Fruit fly (Drosophila melanogaster) whole organism, embryonic: Measurements from ENCODE around the gene Peritrophin-15a.

ENCODE experiments used
- Atf3 ChIP-seq: fragments of 200-800 bp; sonication (Bioruptor generic); optimal IDR thresholded peaks from 3 replicates; lab custom pipeline; 2016; ENCODE audit warnings: missing biosample characterization, missing genetic modification characterization
- B-H2 ChIP-seq: fragments of 200-800 bp; sonication (Bioruptor generic); optimal IDR thresholded peaks from 2 replicates; lab custom pipeline; 2018; ENCODE audit warnings: missing biosample characterization, mild to moderate bottlenecking, missing genetic modification characterization
- CG1024 ChIP-seq: fragments of 200-800 bp; sonication (Bioruptor generic); IDR thresholded peaks from 2 replicates; pipeline ENCODE4 v1.3.6; 2022; ENCODE audit warnings: missing biosample characterization, missing genetic modification characterization
- CG10274 ChIP-seq: fragments of 200-800 bp; sonication (Bioruptor generic); optimal IDR thresholded peaks from 3 replicates; lab custom pipeline; 2017; ENCODE audit warnings: missing biosample characterization, mild to moderate bottlenecking, missing genetic modification characterization
- CG11247 ChIP-seq: fragments of 200-800 bp; sonication (Bioruptor generic); IDR thresholded peaks from 2 replicates; pipeline ENCODE4 v1.3.6; 2022; ENCODE audit warnings: missing biosample characterization, missing genetic modification characterization
- CG11504 ChIP-seq: fragments of 200-800 bp; sonication (Bioruptor generic); optimal IDR thresholded peaks from 3 replicates; lab custom pipeline; 2019; ENCODE audit warnings: missing biosample characterization, mild to moderate bottlenecking, missing genetic modification characterization, moderate library complexity
- CG12769 ChIP-seq: fragments of 200-800 bp; sonication (Bioruptor generic); optimal IDR thresholded peaks from 2 replicates; lab custom pipeline; 2019; ENCODE audit warnings: missing biosample characterization, mild to moderate bottlenecking, missing genetic modification characterization, moderate library complexity
- CG33213 ChIP-seq: fragments of 200-800 bp; sonication (Bioruptor generic); optimal IDR thresholded peaks from 3 replicates; lab custom pipeline; 2016; ENCODE audit warnings: missing biosample characterization, missing genetic modification characterization
- CG4854 ChIP-seq: fragments of 200-800 bp; sonication (Bioruptor generic); optimal IDR thresholded peaks from 2 replicates; lab custom pipeline; 2016; ENCODE audit warnings: missing biosample characterization, missing genetic modification characterization, inconsistent platforms
- CG5245 ChIP-seq: fragments of 200-800 bp; sonication (Bioruptor generic); optimal IDR thresholded peaks from 3 replicates; lab custom pipeline; 2016; ENCODE audit warnings: missing biosample characterization, missing genetic modification characterization
- CG6689 ChIP-seq: fragments of 200-800 bp; sonication (Bioruptor generic); IDR thresholded peaks from 2 replicates; pipeline ENCODE4 v1.3.6; 2022; ENCODE audit warnings: missing biosample characterization, missing genetic modification characterization
- CG6765 ChIP-seq: fragments of 200-800 bp; sonication (Bioruptor generic); optimal IDR thresholded peaks from 3 replicates; lab custom pipeline; 2017; ENCODE audit warnings: missing biosample characterization, mild to moderate bottlenecking, missing genetic modification characterization
- CG6813 ChIP-seq: fragments of 200-800 bp; sonication (Bioruptor generic); optimal IDR thresholded peaks from 2 replicates; lab custom pipeline; 2017; ENCODE audit warnings: missing biosample characterization, missing genetic modification characterization, mild to moderate bottlenecking, moderate library complexity, missing genetic modification reagents
- CG7271 ChIP-seq: fragments of 200-800 bp; sonication (Bioruptor generic); optimal IDR thresholded peaks from 2 replicates; lab custom pipeline; 2018; ENCODE audit warnings: missing biosample characterization, mild to moderate bottlenecking, missing genetic modification characterization, moderate library complexity
- CG8765 ChIP-seq: fragments of 200-800 bp; sonication (Bioruptor generic); IDR thresholded peaks from 2 replicates; pipeline ENCODE4 v1.3.6; 2022; ENCODE audit warnings: missing biosample characterization, missing genetic modification characterization
- Dbx ChIP-seq: fragments of 200-800 bp; sonication (Bioruptor generic); IDR thresholded peaks from 3 replicates; pipeline ENCODE4 v1.3.6; 2022; ENCODE audit warnings: missing biosample characterization, missing genetic modification characterization
- Elba2 ChIP-seq: fragments of 200-800 bp; sonication (Bioruptor generic); optimal IDR thresholded peaks from 3 replicates; lab custom pipeline; 2016; ENCODE audit warnings: missing biosample characterization, missing genetic modification characterization
- H2.0 ChIP-seq: fragments of 200-800 bp; sonication (Bioruptor generic); IDR thresholded peaks from 2 replicates; pipeline ENCODE4 v1.3.6; 2022; ENCODE audit warnings: missing biosample characterization, missing genetic modification characterization
- HLH4C ChIP-seq: fragments of 200-800 bp; sonication (Bioruptor generic); IDR thresholded peaks from 3 replicates; pipeline ENCODE4 v1.3.6; 2022; ENCODE audit warnings: missing biosample characterization, missing genetic modification characterization; ENCODE audit not compliant: partially characterized antibody
- HLHmδ ChIP-seq: fragments of 200-800 bp; sonication (Bioruptor generic); optimal IDR thresholded peaks from 2 replicates; lab custom pipeline; 2018; ENCODE audit warnings: missing biosample characterization, mild to moderate bottlenecking, missing genetic modification characterization, moderate library complexity
- Lhr ChIP-seq: fragments of 200-800 bp; sonication (Bioruptor generic); optimal IDR thresholded peaks from 3 replicates; lab custom pipeline; 2017; ENCODE audit warnings: mild to moderate bottlenecking, missing biosample characterization, missing genetic modification reagents, missing genetic modification characterization
- Lpt ChIP-seq: fragments of >200 bp; optimal IDR thresholded peaks from 2 replicates; lab custom pipeline; 2018; ENCODE audit warnings: missing biosample characterization, missing genetic modification characterization
- Max ChIP-seq: fragments of 200-800 bp; sonication (Bioruptor generic); optimal IDR thresholded peaks from 2 replicates; lab custom pipeline; 2016; ENCODE audit warnings: missing biosample characterization, mild to moderate bottlenecking, missing genetic modification characterization
- Med ChIP-seq: fragments of 200-800 bp; sonication (Bioruptor generic); peaks from one replicate; lab custom pipeline; 2016; ENCODE audit warnings: missing biosample characterization, missing genetic modification characterization, mild to moderate bottlenecking, inconsistent platforms, moderate library complexity
- Meics ChIP-seq: fragments of 200-800 bp; sonication (Bioruptor generic); optimal IDR thresholded peaks from 2 replicates; lab custom pipeline; 2017; ENCODE audit warnings: missing biosample characterization, mild to moderate bottlenecking, missing genetic modification characterization
- Mes4 ChIP-seq: fragments of 200-800 bp; sonication (Bioruptor generic); optimal IDR thresholded peaks from 2 replicates; lab custom pipeline; 2016; ENCODE audit warnings: missing biosample characterization, missing genetic modification characterization
- Optix ChIP-seq: fragments of 200-800 bp; sonication (Bioruptor generic); IDR thresholded peaks from 3 replicates; pipeline ENCODE4 v1.3.6; 2022; ENCODE audit warnings: missing biosample characterization, missing genetic modification characterization
- Scr ChIP-seq: fragments of 200-800 bp; sonication (Bioruptor generic); IDR thresholded peaks from 2 replicates; pipeline ENCODE4 v1.3.6; 2022; ENCODE audit warnings: missing biosample characterization, missing genetic modification characterization; ENCODE audit not compliant: partially characterized antibody
- Tbp ChIP-seq: fragments of >200 bp; optimal IDR thresholded peaks from 2 replicates; lab custom pipeline; 2018; ENCODE audit warnings: missing biosample characterization, missing genetic modification characterization
- Vsx1 ChIP-seq: fragments of 200-800 bp; sonication (Bioruptor generic); optimal IDR thresholded peaks from 2 replicates; lab custom pipeline; 2017; ENCODE audit warnings: missing biosample characterization, mild to moderate bottlenecking, missing genetic modification characterization, missing genetic modification reagents
- ara ChIP-seq: fragments of 200-800 bp; sonication (Bioruptor generic); IDR thresholded peaks from 2 replicates; pipeline ENCODE4 v1.3.6; 2022; ENCODE audit warnings: missing biosample characterization, missing genetic modification characterization
- bab2 ChIP-seq: fragments of 200-800 bp; sonication (Bioruptor generic); optimal IDR thresholded peaks from 2 replicates; lab custom pipeline; 2016; ENCODE audit warnings: missing biosample characterization, missing genetic modification characterization
- esg ChIP-seq: fragments of 200-800 bp; sonication (Bioruptor generic); conservative IDR thresholded peaks from 2 replicates; pipeline ENCODE4 v1.3.6; 2022; ENCODE audit warnings: missing biosample characterization, missing genetic modification characterization
- exex ChIP-seq: fragments of 200-800 bp; sonication (Bioruptor generic); optimal IDR thresholded peaks from 4 replicates; lab custom pipeline; 2018; ENCODE audit warnings: missing biosample characterization, mild to moderate bottlenecking, missing genetic modification characterization, moderate library complexity
- hkb ChIP-seq, 2 experiments: fragments of 200-800 bp in 1 of 2; fragments of >200 bp in 1 of 2; sonication (Bioruptor generic) in 1 of 2; IDR thresholded peaks in 1 of 2; optimal IDR thresholded peaks in 1 of 2; 2 replicates each; pipeline versions ENCODE4 v1.3.6 to Lab custom; 2017 to 2022; ENCODE audit warnings: missing biosample characterization in 1 of 2, missing genetic modification characterization in 1 of 2
- insv ChIP-seq, 2 experiments: fragments of 200-800 bp; sonication (Bioruptor generic); optimal IDR thresholded peaks; 3 replicates each; lab custom pipeline; 2016 to 2018; ENCODE audit warnings: missing biosample characterization in 2 of 2, missing genetic modification characterization in 2 of 2
- kah ChIP-seq: fragments of 200-800 bp; sonication (Bioruptor generic); optimal IDR thresholded peaks from 2 replicates; lab custom pipeline; 2018; ENCODE audit warnings: missing biosample characterization, mild to moderate bottlenecking, missing genetic modification characterization
- luna ChIP-seq: fragments of 200-800 bp; sonication (Bioruptor generic); optimal IDR thresholded peaks from 2 replicates; lab custom pipeline; 2016; ENCODE audit warnings: missing biosample characterization, missing genetic modification characterization
- nau ChIP-seq: fragments of 200-800 bp; sonication (Bioruptor generic); optimal IDR thresholded peaks from 3 replicates; lab custom pipeline; 2017; ENCODE audit warnings: missing biosample characterization, mild to moderate bottlenecking, missing genetic modification characterization, missing genetic modification reagents
- nom ChIP-seq: fragments of 200-800 bp; sonication (Bioruptor generic); optimal IDR thresholded peaks from 2 replicates; lab custom pipeline; 2017; ENCODE audit warnings: missing biosample characterization, missing genetic modification characterization, mild to moderate bottlenecking, moderate library complexity, missing genetic modification reagents
- stc ChIP-seq: fragments of 200-800 bp; sonication (Bioruptor generic); IDR thresholded peaks from 2 replicates; pipeline ENCODE4 v1.3.6; 2022; ENCODE audit warnings: missing biosample characterization, missing genetic modification characterization
- sug ChIP-seq: fragments of 200-800 bp; optimal IDR thresholded peaks from 2 replicates; lab custom pipeline; 2019; ENCODE audit warnings: missing biosample characterization, mild to moderate bottlenecking, missing genetic modification characterization, moderate library complexity
- tgo ChIP-seq: fragments of 200-800 bp; sonication (Bioruptor generic); IDR thresholded peaks from 3 replicates; pipeline ENCODE4 v1.3.6; 2022; ENCODE audit warnings: missing biosample characterization, missing genetic modification characterization

The Peritrophin-15a gene

DNA sequence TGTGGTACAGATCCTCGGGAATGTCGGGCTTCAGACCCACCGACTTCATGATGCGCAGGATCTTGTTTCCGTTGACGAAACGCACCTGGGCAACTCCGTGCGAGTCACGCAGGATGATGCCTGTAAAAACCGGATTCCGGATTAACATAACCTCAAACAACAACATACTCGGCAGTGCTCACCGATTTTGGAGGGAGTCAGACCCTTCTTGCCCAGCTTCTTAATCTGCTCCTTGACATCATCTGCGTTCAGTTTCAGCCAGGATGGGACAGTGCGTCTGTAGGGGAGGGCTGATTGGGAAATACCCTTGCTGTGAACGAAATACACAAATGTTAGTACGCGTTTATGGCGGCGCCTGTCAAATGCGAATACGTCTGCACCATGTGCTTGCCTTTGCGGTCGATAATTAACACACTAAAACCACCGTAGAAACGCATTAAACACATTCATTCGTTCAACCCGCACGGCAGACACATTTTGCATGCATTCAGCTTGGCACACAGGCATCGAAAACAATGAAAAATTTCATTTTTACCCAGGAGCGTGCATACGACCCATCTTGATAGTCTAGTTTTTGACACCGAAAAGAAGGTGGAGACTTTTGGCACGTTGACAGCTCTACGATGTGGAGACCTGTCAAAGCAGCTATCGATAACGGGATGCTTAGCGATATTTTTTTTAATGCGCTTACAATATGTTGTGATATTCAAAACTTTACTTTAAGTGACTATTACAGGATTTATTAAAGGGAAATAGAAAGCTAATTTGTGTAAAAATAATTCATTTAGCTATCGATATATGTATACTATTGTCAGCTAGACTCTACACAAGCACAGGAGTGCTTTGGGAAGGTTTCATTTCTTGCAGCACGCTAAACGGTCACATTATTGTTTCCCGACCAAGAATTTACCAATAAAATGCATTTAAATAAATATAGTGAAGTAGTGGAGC lies 31.6 kb downstream of the Peritrophin-15a start, which contains the start of the genes RpS13 and CSN8 (continued):
- TF ChIP-seq nau (GFP tag; lab: Kevin White, UChicago) = peak; percentile 16
- TF ChIP-seq Meics (GFP tag; lab: Kevin White, UChicago) = peak; percentile 31
- no peak for TF ChIP-seq CG1024 (GFP tag; lab: Robert Waterston, UW)
- no peak for TF ChIP-seq CG12769 (tag; lab: Kevin White, UChicago)

DNA sequence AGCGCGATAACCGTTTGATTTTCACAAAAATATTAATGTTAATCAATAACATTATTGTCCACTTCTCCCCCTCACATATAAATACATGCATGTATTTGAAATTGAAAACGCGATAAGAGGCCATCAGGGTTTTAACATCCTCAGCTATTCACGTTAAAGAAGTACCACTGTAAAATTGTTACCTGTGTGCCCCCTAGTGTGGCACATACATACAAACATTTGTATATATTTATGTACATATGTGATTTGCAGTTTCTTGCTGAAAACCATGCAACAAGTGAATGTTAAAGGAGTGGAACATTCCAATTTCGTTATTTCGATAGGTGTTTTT lies 33.0 kb downstream of the Peritrophin-15a start:
- 0 out of 2 replicates have a peak, but pooled peaks have one; percentile 9 for TF ChIP-seq CG8765
- TF ChIP-seq insv (GFP tag; optimal IDR thresholded peaks at IDR 0.05; lab: Kevin White, UChicago) = peak in 1 of 2 experiments; percentile 67
- peak; percentile 63 for TF ChIP-seq Elba2 (GFP tag; lab: Kevin White, UChicago)
- TF ChIP-seq Med = peak; percentile 37
- TF ChIP-seq sug (tag; lab: Kevin White, UChicago) = peak; percentile 77
- no peak for TF ChIP-seq CG6689 (GFP tag; lab: Robert Waterston, UW)
- peak; percentile 5 for TF ChIP-seq exex
- no peak for TF ChIP-seq stc (GFP tag; lab: Robert Waterston, UW)

dm6 chr2L:8362273-8362954 lies 33.5 kb downstream of the Peritrophin-15a start, which contains the start of gene CG7627:
TSS of gene CG7627 (minus strand) at chr2L:8362469.
- TF ChIP-seq ara (GFP tag; lab: Robert Waterston, UW) (peak; percentile 71), nom (GFP tag; lab: Kevin White, UChicago) (peak; percentile 48), CG6765 (GFP tag; lab: Kevin White, UChicago) (peak; percentile 67), bab2 (GFP tag; lab: Kevin White, UChicago) (peak; percentile 74), Max (GFP tag; lab: Kevin White, UChicago) (peak; percentile 47), Lpt (no peak), CG11247 (GFP tag; lab: Robert Waterston, UW) (peak; percentile 88), Lhr (GFP tag; lab: Kevin White, UChicago) (no peak), CG6813 (peak; percentile 78), H2.0 (GFP tag; lab: Robert Waterston, UW) (peak; percentile 66), CG7271 (tag; lab: Kevin White, UChicago) (no peak), CG10274 (GFP tag; lab: Kevin White, UChicago) (no peak), CG1024 (GFP tag; lab: Robert Waterston, UW) (peak; percentile 46; the same call in 1 of the 2 replicates), kah (GFP tag; lab: Kevin White, UChicago) (peak; percentile 20), Atf3 (GFP tag; lab: Kevin White, UChicago) (peak; percentile 44), CG33213 (peak; percentile 34), nau (GFP tag; lab: Kevin White, UChicago) (peak; percentile 34), esg (peak; percentile 77), tgo (GFP tag; lab: Robert Waterston, UW) (peak; percentile 74), HLHmδ (no peak), Scr (GFP tag; lab: Robert Waterston, UW) (0 out of 2 replicates have a peak, but pooled peaks have one; percentile 26), luna (GFP tag; lab: Kevin White, UChicago) (peak; percentile 1), Dbx (GFP tag; lab: Robert Waterston, UW) (peak; percentile 85), CG11504 (tag; lab: Kevin White, UChicago) (peak; percentile 71), B-H2 (GFP tag; lab: Kevin White, UChicago) (peak; percentile 70), Optix (peak; percentile 64; the same call in 1 of the 3 replicates), Vsx1 (GFP tag; lab: Kevin White, UChicago) (peak; percentile 19), Tbp (GFP tag; lab: Kevin White, UChicago) (no peak), Mes4 (GFP tag; lab: Kevin White, UChicago) (peak; percentile 35), CG4854 (peak; percentile 19), CG5245 (GFP tag; lab: Kevin White, UChicago) (peak; percentile 61), HLH4C (GFP tag; lab: Robert Waterston, UW) (no peak), hkb (optimal IDR thresholded peaks at IDR 0.05; lab: Kevin White, UChicago) (no peak), hkb (GFP tag; IDR thresholded peaks at IDR 0.05; lab: Robert Waterston, UW) (peak; percentile 84)
